Fruit fly (Drosophila melanogaster) whole organism, prepupa: ENCODE data around the gene tex.

ENCODE experiments used
- CG10631 ChIP-seq: fragments of 200-800 bp; sonication (Bioruptor generic); optimal IDR thresholded peaks from 2 replicates; lab custom pipeline; 2016; ENCODE audit warnings: missing biosample characterization, missing genetic modification characterization
- CG10669 ChIP-seq: fragments of 200-800 bp; sonication (Bioruptor generic); optimal IDR thresholded peaks from 3 replicates; lab custom pipeline; 2018; ENCODE audit warnings: missing biosample characterization, mild to moderate bottlenecking, missing genetic modification characterization, moderate library complexity
- CG11294 ChIP-seq: fragments of 200-800 bp; sonication (Bioruptor generic); IDR thresholded peaks from 2 replicates; pipeline ENCODE4 v1.3.6; 2022; ENCODE audit warnings: missing biosample characterization, missing genetic modification characterization
- CG11762 ChIP-seq: fragments of 200-800 bp; sonication (Bioruptor generic); optimal IDR thresholded peaks from 3 replicates; lab custom pipeline; 2016; ENCODE audit warnings: missing biosample characterization, missing genetic modification characterization; ENCODE audit not compliant: insufficient read depth
- CG11902 ChIP-seq: fragments of 200-800 bp; sonication (Bioruptor generic); optimal IDR thresholded peaks from 3 replicates; lab custom pipeline; 2016; ENCODE audit warnings: missing biosample characterization, missing genetic modification characterization
- CG16779 ChIP-seq: fragments of 200-800 bp; sonication (Bioruptor generic); optimal IDR thresholded peaks from 3 replicates; lab custom pipeline; 2017; ENCODE audit warnings: missing biosample characterization, mild to moderate bottlenecking, missing genetic modification characterization
- CG3032 ChIP-seq: fragments of 200-800 bp; optimal IDR thresholded peaks from 2 replicates; lab custom pipeline; 2019; ENCODE audit warnings: missing biosample characterization, mild to moderate bottlenecking, missing genetic modification characterization, moderate library complexity
- CG31627 ChIP-seq: fragments of 200-800 bp; sonication (Bioruptor generic); optimal IDR thresholded peaks from 3 replicates; lab custom pipeline; 2016; ENCODE audit warnings: missing biosample characterization, missing genetic modification characterization
- CG32006 ChIP-seq: fragments of 200-800 bp; sonication (Bioruptor generic); optimal IDR thresholded peaks from 3 replicates; lab custom pipeline; 2017; ENCODE audit warnings: missing biosample characterization, mild to moderate bottlenecking, missing genetic modification characterization
- CG34406 ChIP-seq: fragments of 200-800 bp; sonication (Bioruptor generic); optimal IDR thresholded peaks from 3 replicates; lab custom pipeline; 2016; ENCODE audit warnings: missing biosample characterization, missing genetic modification characterization
- CG4318 ChIP-seq: fragments of 200-800 bp; sonication (Bioruptor generic); optimal IDR thresholded peaks from 3 replicates; lab custom pipeline; 2017; ENCODE audit warnings: missing biosample characterization, mild to moderate bottlenecking, missing genetic modification characterization
- CG6163 ChIP-seq: fragments of 200-800 bp; sonication (Bioruptor generic); IDR thresholded peaks from 3 replicates; pipeline ENCODE4 v1.3.6; 2022; ENCODE audit warnings: missing biosample characterization, missing genetic modification characterization
- CG6792 ChIP-seq: fragments of 200-800 bp; sonication (Bioruptor generic); optimal IDR thresholded peaks from 3 replicates; lab custom pipeline; 2016; ENCODE audit warnings: missing biosample characterization, missing genetic modification characterization
- CG6854 ChIP-seq: fragments of 200-800 bp; sonication (Bioruptor generic); optimal IDR thresholded peaks from 2 replicates; lab custom pipeline; 2017; ENCODE audit warnings: missing biosample characterization, mild to moderate bottlenecking, missing genetic modification characterization
- CG8319 ChIP-seq: fragments of 200-800 bp; sonication (Bioruptor generic); optimal IDR thresholded peaks from 3 replicates; lab custom pipeline; 2016; ENCODE audit warnings: missing biosample characterization, missing genetic modification characterization
- CG8632 ChIP-seq: fragments of 200-800 bp; sonication (Bioruptor generic); optimal IDR thresholded peaks from 3 replicates; lab custom pipeline; 2016; ENCODE audit warnings: missing biosample characterization, missing genetic modification characterization
- CG9139 ChIP-seq: fragments of 200-800 bp; sonication (Bioruptor generic); optimal IDR thresholded peaks from 3 replicates; lab custom pipeline; 2017; ENCODE audit warnings: missing biosample characterization, mild to moderate bottlenecking, missing genetic modification characterization
- Eip75B ChIP-seq: fragments of 200-800 bp; sonication (Bioruptor generic); optimal IDR thresholded peaks from 3 replicates; lab custom pipeline; 2016; ENCODE audit warnings: missing biosample characterization, missing genetic modification characterization
- Eip78C ChIP-seq: fragments of 200-800 bp; sonication (Bioruptor generic); peaks from one replicate; lab custom pipeline; 2016; ENCODE audit warnings: missing biosample characterization, missing genetic modification characterization
- Ets96B ChIP-seq: fragments of 200-800 bp; optimal IDR thresholded peaks from 2 replicates; lab custom pipeline; 2019; ENCODE audit warnings: missing biosample characterization, mild to moderate bottlenecking, missing genetic modification characterization, moderate library complexity
- Gug ChIP-seq: fragments of 200-800 bp; sonication (Bioruptor generic); IDR thresholded peaks from 2 replicates; pipeline ENCODE4 v1.3.6; 2022; ENCODE audit warnings: missing biosample characterization, missing genetic modification characterization
- Lpt ChIP-seq: fragments of 200-800 bp; sonication (Bioruptor generic); optimal IDR thresholded peaks from 3 replicates; lab custom pipeline; 2016; ENCODE audit warnings: missing biosample characterization, missing genetic modification characterization
- OdsH ChIP-seq: fragments of 200-800 bp; sonication (Bioruptor generic); optimal IDR thresholded peaks from 3 replicates; lab custom pipeline; 2016; ENCODE audit warnings: missing biosample characterization, missing genetic modification characterization
- Smox ChIP-seq: fragments of 200-800 bp; sonication (Bioruptor generic); optimal IDR thresholded peaks from 3 replicates; lab custom pipeline; 2016; ENCODE audit warnings: missing biosample characterization, missing genetic modification characterization
- Sox14 ChIP-seq: fragments of 200-800 bp; sonication (Bioruptor generic); optimal IDR thresholded peaks from 3 replicates; lab custom pipeline; 2016; ENCODE audit warnings: missing biosample characterization, missing genetic modification characterization
- Sox15 ChIP-seq: fragments of 200-800 bp; sonication (Bioruptor generic); optimal IDR thresholded peaks from 3 replicates; lab custom pipeline; 2016; ENCODE audit warnings: missing biosample characterization, missing genetic modification characterization
- acj6 ChIP-seq: fragments of 200-800 bp; sonication (Bioruptor generic); optimal IDR thresholded peaks from 3 replicates; lab custom pipeline; 2016; ENCODE audit warnings: missing biosample characterization, missing genetic modification characterization
- cyc ChIP-seq: fragments of 200-800 bp; sonication (Bioruptor generic); optimal IDR thresholded peaks from 3 replicates; lab custom pipeline; 2016; ENCODE audit warnings: missing biosample characterization, missing genetic modification characterization
- dsx ChIP-seq: fragments of 200-800 bp; optimal IDR thresholded peaks from 3 replicates; lab custom pipeline; 2019; ENCODE audit warnings: missing biosample characterization, mild to moderate bottlenecking, missing genetic modification characterization, moderate library complexity; ENCODE audit not compliant: poor library complexity, severe bottlenecking
- eg ChIP-seq: fragments of 200-800 bp; sonication (Bioruptor generic); IDR thresholded peaks from 3 replicates; pipeline ENCODE4 v1.3.6; 2022; ENCODE audit warnings: missing biosample characterization, missing genetic modification characterization
- esn ChIP-seq: fragments of 200-800 bp; sonication (Bioruptor generic); optimal IDR thresholded peaks from 2 replicates; lab custom pipeline; 2016; ENCODE audit warnings: missing biosample characterization, mild to moderate bottlenecking, missing genetic modification characterization, moderate library complexity
- fd59A ChIP-seq: fragments of 200-800 bp; sonication (Bioruptor generic); optimal IDR thresholded peaks from 2 replicates; lab custom pipeline; 2017; ENCODE audit warnings: missing biosample characterization, mild to moderate bottlenecking, missing genetic modification characterization, missing genetic modification reagents
- fd85E ChIP-seq: fragments of 200-800 bp; sonication (Bioruptor generic); optimal IDR thresholded peaks from 3 replicates; lab custom pipeline; 2016; ENCODE audit warnings: missing biosample characterization, missing genetic modification characterization
- fkh ChIP-seq: fragments of 200-800 bp; sonication (Bioruptor generic); optimal IDR thresholded peaks from 3 replicates; lab custom pipeline; 2017; ENCODE audit warnings: missing biosample characterization, mild to moderate bottlenecking, missing genetic modification characterization, moderate library complexity
- lz ChIP-seq: fragments of 200-800 bp; sonication (Bioruptor generic); optimal IDR thresholded peaks from 3 replicates; lab custom pipeline; 2016; ENCODE audit warnings: missing biosample characterization, missing genetic modification characterization
- net ChIP-seq: fragments of 200-800 bp; sonication (Bioruptor generic); optimal IDR thresholded peaks from 3 replicates; lab custom pipeline; 2016; ENCODE audit warnings: missing biosample characterization, missing genetic modification characterization
- spab ChIP-seq: fragments of 200-800 bp; sonication (Bioruptor generic); optimal IDR thresholded peaks from 2 replicates; lab custom pipeline; 2017; ENCODE audit warnings: missing biosample characterization, mild to moderate bottlenecking, missing genetic modification characterization, missing genetic modification reagents
- ss ChIP-seq, 2 experiments: fragments of 200-800 bp; sonication (Bioruptor generic); optimal IDR thresholded peaks; 2 replicates in 1 of 2; 3 replicates in 1 of 2; lab custom pipeline; 2017 to 2018; ENCODE audit warnings: mild to moderate bottlenecking in 2 of 2, missing biosample characterization in 2 of 2, missing genetic modification characterization in 2 of 2, moderate library complexity in 1 of 2
- svp ChIP-seq: fragments of 200-800 bp; sonication (Bioruptor generic); peaks from one replicate; lab custom pipeline; 2016; ENCODE audit warnings: missing biosample characterization, missing genetic modification characterization
- topi ChIP-seq: fragments of 200-800 bp; sonication (Bioruptor generic); optimal IDR thresholded peaks from 3 replicates; lab custom pipeline; 2016; ENCODE audit warnings: missing biosample characterization, missing genetic modification characterization
- vri ChIP-seq: fragments of 200-800 bp; sonication (Bioruptor generic); optimal IDR thresholded peaks from 3 replicates; lab custom pipeline; 2016; ENCODE audit warnings: missing biosample characterization, mild to moderate bottlenecking, missing genetic modification characterization

The tex gene

DNA sequence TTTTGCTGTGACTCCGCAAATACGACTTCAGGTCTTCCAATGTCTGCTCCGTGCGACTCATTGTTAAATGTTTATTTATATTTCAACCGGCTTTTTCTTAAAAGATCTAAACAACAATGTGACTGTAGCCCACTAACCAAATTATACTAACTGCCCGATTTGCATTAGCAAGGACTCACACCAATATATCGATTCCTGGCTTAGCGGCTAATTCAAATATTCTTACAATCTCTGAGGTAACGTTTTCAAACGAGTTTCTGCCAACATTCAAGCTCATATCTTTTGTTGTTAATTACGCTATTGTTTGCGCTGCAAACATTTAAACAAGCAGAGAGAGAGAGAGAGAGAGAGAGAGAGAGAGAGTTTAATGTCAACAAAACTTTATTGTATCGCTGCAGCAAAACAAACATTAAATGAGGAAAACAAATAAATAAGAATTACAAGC, at the start of gene tex:
Gene tex (minus strand): TSS at position 131 of the 445 bp plus-strand sequence.
- TF ChIP-seq Eip78C (GFP tag; lab: Kevin White, UChicago) (peak; percentile 34), CG11294 (GFP tag; lab: Robert Waterston, UW) (no peak), fkh (peak; percentile 72)

DNA sequence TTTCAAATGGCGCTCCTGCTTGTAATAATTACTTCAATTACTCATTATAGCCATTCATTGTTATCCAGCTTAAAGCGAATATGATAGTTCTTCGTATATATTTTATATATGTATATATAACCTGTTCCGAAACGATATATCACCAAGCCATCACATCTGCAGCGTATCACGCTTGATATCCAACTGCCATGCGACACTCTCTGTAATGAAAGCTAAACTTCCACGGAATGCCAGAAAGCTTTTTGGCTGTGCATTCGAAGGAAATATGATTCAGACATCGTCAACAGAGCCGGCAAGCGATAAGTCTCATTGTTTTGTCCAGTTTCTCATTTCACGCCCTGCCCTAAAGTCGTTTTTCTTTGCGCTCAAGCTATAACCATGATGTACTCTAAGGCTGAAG, 49.6 kb upstream of the tex start:
- TF ChIP-seq CG6792 (GFP tag; lab: Kevin White, UChicago) (no peak), Eip78C (GFP tag; lab: Kevin White, UChicago) (peak; percentile 24), fd59A (GFP tag; lab: Kevin White, UChicago) (no peak), Sox14 (no peak)
- TF ChIP-seq, all 60 proteins: peak for 1

DNA sequence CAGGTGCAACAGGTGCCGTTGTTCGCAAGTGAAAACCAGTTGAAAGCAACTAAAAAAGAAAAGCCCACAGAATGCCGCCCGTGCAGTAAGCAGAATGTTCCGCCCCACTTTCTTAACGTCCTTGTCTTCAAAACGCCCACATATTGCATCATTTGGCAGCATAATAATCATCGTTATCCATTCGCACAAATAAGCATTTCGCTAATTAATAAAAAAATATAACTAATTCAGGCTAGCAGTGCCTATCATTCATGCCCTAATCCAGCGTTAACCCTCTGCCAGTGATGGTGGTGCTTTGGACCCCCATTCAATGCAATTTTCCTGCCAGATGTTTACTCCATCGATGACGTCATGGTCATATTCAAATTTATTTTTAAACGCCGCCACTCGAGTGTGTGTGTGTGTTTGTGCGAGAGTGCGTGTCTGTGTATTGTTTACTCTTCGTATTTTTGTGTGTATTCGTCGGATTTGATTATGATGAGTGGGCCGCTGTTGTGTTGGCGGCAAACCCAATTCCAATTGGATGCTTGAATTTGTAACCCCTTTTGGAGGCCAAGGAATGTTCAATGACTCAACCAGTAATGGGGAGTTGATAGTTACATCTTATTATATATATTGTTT, 49.0 kb upstream of the tex start:
- TF ChIP-seq vri (GFP tag; lab: Kevin White, UChicago) (peak; percentile 86), CG11762 (GFP tag; lab: Kevin White, UChicago) (no peak), CG16779 (tag; lab: Kevin White, UChicago) (no peak), OdsH (no peak), CG31627 (GFP tag; lab: Kevin White, UChicago) (no peak), svp (GFP tag; lab: Kevin White, UChicago) (peak; percentile 67), CG9139 (GFP tag; lab: Kevin White, UChicago) (no peak), spab (GFP tag; lab: Kevin White, UChicago) (no peak), CG32006 (no peak), CG8319 (no peak), CG6854 (GFP tag; lab: Kevin White, UChicago) (no peak), dsx (GFP tag; lab: Kevin White, UChicago) (no peak), Eip78C (GFP tag; lab: Kevin White, UChicago) (peak; percentile 80), fd85E (GFP tag; lab: Kevin White, UChicago) (no peak), CG6792 (GFP tag; lab: Kevin White, UChicago) (no peak), Gug (GFP tag; lab: Robert Waterston, UW) (no peak), CG8632 (GFP tag; lab: Kevin White, UChicago) (no peak), ss (GFP tag; optimal IDR thresholded peaks at IDR 0.05; lab: Kevin White, UChicago) (no peak), Smox (GFP tag; lab: Kevin White, UChicago) (no peak), fkh (peak; percentile 90), cyc (no peak), net (GFP tag; lab: Kevin White, UChicago) (peak; percentile 39), acj6 (no peak)

DNA sequence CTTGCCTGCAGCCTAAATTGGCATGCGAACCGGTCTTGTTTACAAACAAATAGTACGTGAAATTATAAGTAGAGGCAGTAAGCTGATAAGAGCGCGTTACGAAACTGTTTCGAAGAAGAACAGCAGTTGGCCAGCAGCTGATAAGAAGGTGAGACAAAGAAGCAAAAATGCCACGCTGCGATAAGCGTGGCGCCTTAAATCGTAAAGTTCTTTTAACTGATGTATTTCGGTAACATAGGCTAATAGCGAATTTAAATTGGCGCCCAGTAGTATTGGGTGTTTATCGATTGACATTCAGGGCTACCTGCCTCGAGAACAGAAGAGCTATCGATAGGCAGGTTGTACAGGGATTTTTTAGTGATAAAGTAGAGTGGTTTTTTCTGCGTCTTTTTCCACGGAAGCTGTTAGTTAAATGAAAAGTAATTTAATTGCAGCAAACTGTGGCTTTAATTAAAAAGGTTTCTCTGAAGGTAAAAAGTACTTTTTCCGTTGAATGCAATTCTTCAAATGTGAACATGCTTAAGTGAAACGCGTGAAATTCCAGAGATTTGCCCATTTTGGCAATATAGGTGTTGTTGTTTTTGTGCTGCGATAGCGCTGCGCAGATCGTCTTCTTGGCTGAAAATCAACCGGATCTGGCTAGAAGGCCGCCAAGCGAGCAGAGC, 48.3 kb upstream of the tex start, which contains the start of gene stck:
Gene stck (plus strand): TSS at position 353 of the 665 bp plus-strand sequence.
- peak; percentile 86 for TF ChIP-seq vri (GFP tag; lab: Kevin White, UChicago)
- TF ChIP-seq fkh = peak; percentile 1
- TF ChIP-seq CG11902 = no peak
- TF ChIP-seq Sox14 = peak; percentile 5

DNA sequence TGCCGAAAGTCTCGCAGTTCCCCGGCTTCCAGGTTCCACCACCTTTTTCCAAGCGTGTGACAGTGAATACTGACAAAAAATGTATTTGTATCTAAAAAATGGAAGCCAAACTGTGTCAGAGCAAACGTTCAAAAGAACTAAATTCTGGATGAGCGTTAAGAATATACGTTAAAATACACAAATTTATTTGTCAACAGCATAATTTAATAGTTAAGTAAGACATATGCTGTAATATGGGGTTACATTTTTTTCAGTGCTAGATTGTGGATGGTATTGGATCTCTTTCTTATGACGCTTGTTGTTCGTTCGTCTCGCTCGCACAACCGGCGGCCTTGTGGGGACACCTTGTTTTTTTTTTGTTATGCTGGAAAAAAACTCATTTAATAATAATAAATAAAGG, 47.1 kb upstream of the tex start:
- TF ChIP-seq CG8319 (peak; percentile 79), CG16779 (tag; lab: Kevin White, UChicago) (peak; percentile 71), vri (GFP tag; lab: Kevin White, UChicago) (peak; percentile 50), esn (peak; percentile 77), CG3032 (peak; percentile 69), CG4318 (peak; percentile 84), CG34406 (GFP tag; lab: Kevin White, UChicago) (peak; percentile 88), CG10631 (peak; percentile 86), cyc (peak; percentile 79), Ets96B (tag; lab: Kevin White, UChicago) (peak; percentile 89), fd85E (GFP tag; lab: Kevin White, UChicago) (peak; percentile 48), Sox15 (peak; percentile 86), fd59A (GFP tag; lab: Kevin White, UChicago) (peak; percentile 67), CG31627 (GFP tag; lab: Kevin White, UChicago) (peak; percentile 75), Lpt (GFP tag; lab: Kevin White, UChicago) (peak; percentile 83), topi (GFP tag; lab: Kevin White, UChicago) (peak; percentile 84), CG6163 (GFP tag; lab: Robert Waterston, UW) (peak; percentile 94), CG10669 (peak; percentile 85), CG8632 (GFP tag; lab: Kevin White, UChicago) (peak; percentile 80), lz (peak; percentile 71), Eip75B (peak; percentile 86), eg (peak; percentile 92), CG6792 (GFP tag; lab: Kevin White, UChicago) (peak; percentile 84)
